Fruit fly (Drosophila melanogaster) ovary, adult (tissue): Measurements from ENCODE around the gene PolA2.

Experiments used
- CG17801 ChIP-seq: fragments of 200-800 bp; optimal IDR thresholded peaks from 2 replicates; lab custom pipeline; 2019; ENCODE audit warnings: missing biosample characterization, mild to moderate bottlenecking, missing genetic modification characterization, moderate library complexity; ENCODE audit not compliant: partially characterized antibody

PolA2 gene

DNA sequence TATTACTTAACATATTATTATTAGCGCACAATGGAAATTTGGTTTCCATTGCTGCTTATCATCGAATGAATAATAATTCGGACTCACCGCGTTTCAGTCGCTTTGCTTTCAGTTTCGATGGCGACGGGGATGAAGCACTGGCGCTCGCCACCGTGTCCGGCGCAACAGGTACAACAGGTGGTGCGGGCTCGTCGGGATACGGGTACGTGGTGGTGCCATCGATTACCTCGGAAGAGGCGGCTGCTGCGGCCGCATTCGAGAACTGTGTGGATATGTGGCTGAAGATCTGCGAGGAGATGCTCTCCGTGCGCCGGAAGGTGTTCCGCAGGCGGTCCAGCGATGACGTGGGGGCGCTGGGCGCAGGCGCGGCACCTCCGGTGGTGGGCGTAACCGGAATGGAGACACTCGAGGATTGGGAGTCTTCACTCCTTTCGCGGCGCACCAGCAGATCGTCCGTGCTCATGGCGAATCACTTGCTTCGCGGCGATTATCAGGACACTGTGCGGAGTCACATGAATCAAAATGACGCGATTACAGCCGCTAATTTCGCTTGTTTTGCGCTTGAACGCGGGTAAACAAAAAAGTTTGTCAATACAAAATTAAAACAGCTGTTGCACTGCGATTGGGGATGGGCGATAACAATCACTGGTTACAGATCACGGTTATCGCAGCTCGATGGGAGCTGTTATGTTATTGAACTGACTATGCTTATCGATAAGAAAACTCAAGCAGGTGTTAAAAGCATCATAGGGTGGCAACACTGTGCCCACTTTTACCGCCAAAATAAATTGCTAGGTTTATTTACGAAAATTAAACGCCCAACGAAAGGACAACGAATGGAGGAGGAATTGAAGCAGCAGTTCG, at the start of gene PolA2, which contains the start of gene CG31064:
PolA2 (plus strand) TSS at position 726 of the 864 bp plus-strand sequence.
CG31064 (minus strand) TSS at position 648 of the 864 bp plus-strand sequence.
- TF ChIP-seq CG17801 (GFP tag; lab: Kevin White, UChicago), result peak; percentile 5

DNA sequence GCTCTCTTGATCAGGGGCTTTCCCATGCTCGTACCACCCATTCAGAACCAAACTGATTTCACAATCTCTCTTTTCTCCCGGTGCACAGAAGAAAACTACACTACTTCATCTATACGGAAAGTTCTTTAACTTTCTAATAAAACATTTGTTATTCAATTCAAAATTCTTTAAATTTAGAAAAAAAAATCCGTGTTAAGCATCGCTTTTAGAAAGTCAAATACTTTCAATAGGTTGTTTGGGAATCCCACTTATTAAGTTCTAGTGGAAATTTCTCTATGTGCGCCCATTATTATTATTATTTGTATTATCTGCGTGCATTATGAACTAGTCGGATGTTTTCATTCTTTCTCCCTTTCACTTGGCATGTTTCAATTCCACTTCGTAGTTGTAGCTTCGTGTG, 45.9 kb upstream of the PolA2 start:
- no peak for TF ChIP-seq CG17801 (GFP tag; lab: Kevin White, UChicago)

DNA sequence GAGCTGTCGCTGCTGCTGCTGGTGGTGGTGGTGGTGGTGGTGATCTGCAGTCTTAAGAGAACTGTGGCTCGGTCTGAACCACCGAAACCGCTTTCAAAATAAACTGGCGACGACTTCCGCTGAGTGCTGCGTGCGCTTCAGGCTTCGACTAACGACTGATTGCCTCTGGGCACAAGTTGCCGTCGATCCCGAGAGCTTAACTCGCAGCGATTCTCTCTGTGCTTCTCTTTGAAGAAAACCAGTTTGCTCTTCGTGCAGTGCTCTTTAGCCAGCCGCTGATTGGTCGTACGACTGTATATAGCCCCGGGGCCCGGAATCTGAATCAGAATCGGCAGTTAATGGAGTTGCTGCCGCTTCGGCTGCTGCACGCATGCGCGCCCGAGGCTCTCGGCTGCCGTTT, 44.9 kb upstream of the PolA2 start, which contains the start of gene Ser:
Ser (minus strand) TSS at position 162 of the 400 bp plus-strand sequence.
- no peak for TF ChIP-seq CG17801 (GFP tag; lab: Kevin White, UChicago)

DNA sequence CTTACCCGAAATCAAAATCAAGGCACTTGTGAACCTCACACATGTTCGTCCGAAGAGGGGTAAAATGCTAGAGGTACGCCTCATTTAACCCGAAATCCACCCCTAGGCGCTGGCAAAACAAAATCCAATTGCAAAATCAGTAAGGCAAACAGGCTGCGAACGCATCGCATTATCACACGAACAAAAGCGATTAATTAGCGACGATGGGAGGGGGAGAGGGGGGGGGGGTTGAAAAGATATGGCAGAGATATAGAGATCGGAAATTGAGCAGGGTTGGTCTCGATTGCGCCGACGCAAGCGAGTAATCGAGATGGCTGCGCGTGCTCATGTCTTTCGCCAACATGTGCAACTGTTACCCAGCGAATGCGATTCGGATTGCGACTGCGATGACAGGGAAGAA, 42.1 kb upstream of the PolA2 start:
- no peak for TF ChIP-seq CG17801 (GFP tag; lab: Kevin White, UChicago)

DNA sequence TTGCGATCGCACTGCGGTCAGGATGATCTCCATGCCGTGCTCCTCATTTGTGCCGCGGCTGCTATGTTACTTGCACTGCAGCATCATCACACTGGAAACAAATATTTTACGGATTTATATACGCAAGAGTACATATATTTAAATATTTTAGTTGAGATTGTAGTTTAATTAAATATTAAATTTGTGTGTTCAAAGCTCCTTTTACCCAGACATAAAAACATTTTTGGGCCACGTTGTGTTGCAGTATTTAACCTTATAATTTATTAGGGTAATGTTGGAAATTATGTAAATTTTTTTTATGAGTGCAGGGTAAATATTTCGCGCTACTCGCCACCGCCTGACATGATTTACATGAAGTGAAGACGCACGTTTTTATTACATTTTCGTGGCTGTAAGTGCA, 41.4 kb upstream of the PolA2 start:
- no peak for TF ChIP-seq CG17801 (GFP tag; lab: Kevin White, UChicago)

DNA sequence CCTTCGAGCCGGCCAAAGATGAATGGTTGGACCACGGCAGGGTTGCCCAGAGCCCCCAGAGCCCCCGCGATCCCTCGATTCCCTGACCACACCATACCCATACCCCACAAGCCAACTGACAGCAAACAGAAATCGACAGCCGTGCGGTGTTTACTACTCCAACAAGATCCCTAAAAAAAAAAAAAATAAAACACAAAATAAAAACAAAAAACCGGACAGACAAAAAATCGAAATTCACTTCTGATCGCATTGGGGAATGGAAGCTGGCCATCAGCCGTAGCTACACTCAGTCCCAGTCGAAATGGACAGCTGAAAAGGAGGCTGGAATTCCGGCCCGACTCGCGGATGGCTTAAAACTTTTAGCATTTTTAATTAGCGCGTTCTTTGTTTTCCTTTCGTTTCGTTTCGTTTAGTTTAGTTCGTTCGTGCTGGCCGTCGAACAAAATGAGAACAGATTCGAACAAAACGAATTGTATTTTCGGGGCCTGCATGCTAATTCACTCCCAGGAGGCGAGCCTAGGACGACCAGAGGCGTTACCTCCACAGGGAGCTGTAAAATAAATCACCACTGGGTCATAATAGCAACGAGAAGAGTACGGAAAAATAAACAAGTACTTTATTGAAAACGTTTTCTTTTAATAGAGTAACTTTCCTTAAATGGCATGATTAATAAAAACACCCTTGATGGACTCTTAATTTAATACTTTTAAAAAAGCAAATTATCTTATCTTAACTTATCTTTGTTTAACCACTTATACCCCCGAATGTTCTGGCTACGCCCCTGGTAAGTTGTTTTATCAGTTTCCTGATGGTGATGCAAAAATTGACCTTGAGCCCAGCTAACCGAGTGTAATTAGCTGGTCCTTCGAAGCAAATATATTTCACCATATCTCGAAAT, 39.8 kb upstream of the PolA2 start:
- TF ChIP-seq CG17801 (GFP tag; lab: Kevin White, UChicago), result no peak

DNA sequence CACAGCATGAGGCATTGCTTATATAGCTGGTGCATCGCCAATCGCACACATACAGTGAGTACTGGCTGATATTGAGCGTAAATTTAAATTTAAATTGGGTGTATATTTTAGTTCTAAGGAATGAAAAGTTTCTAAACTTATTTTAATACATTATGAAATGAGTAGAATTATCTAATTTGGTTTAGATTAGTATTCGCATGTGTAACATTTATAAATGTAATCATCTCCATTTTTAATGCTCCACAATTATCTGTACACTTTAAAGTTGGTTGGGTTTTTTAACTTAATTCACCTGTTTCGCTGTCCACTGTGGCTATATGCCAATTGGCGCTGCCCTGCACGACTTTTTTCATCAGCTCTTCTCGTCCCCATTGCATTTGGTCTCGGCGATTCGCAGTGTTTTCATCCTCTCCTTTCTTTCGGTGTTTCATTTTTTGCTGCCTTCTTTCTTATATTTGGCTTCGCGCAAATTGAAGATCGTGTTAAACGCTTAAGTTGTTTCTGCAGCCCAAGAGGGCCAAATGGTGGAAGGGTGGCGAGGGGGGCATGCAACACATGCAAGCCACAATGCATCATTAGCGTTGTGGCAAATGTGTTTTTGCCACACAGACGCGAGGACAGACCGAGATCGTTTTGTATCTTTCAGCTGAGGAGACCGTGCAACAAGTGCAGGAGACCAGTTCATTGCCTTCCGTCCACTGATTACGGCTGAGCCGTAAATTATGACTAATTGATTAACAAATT, 37.3 kb upstream of the PolA2 start:
- TF ChIP-seq CG17801 (GFP tag; lab: Kevin White, UChicago), result no peak

DNA sequence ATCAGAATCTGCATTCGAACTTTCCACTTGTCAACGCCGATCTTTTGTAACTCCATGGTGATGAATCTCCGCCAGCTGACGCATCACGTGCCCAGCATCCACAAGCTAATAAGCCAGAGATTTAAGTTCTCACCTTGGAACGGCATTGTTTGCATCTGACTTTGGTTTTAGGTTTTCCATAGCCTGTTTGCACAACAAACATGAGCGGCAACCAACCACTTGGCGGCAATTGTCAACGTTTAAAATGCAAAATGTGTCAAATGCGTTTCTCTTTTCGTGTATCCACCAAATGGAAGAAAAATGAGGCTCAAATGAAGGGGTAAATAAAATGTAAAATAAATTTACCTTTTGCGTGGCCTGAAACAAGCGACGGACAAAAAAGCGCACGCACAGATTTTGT, 36.6 kb upstream of the PolA2 start:
- TF ChIP-seq CG17801 (GFP tag; lab: Kevin White, UChicago), result no peak

- TF ChIP-seq CG17801 (GFP tag; lab: Kevin White, UChicago), result no peak
These were observed 35.1 kb upstream of the PolA2 start for dm6 chr3R:27203856-27204255.

DNA sequence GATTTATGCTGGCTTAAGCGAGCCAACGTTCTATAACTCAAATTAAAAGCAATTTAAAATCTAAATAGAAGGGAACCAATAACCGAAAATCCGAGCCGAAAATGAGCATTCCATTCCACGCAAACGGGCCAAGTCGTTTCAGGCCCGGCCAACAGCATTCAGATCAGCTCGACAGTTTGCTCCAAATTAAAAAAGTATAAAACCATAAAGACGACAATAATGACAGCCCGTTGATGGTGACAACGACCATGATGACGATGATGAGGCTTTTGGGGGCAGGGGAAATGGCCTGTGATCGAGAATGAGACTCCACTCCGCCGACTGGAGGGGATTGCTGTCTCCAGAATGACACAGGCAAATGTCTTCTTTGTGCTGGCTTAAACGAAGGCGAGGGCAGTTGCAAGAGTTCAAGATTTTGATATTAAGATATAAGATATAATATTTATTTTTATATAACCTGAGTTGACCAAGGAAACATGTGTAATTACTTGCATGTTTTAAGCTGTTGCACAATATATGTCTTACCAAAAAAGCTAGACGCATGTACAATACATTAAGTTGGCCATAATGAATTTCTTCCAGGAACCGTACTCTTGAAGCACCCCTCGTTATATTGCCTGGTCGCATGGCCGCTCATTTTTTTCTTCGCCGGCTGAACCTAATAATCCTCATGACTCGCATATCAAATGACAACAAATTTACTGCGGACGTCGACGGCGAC, 34.1 kb upstream of the PolA2 start:
- no peak for TF ChIP-seq CG17801 (GFP tag; lab: Kevin White, UChicago)

DNA sequence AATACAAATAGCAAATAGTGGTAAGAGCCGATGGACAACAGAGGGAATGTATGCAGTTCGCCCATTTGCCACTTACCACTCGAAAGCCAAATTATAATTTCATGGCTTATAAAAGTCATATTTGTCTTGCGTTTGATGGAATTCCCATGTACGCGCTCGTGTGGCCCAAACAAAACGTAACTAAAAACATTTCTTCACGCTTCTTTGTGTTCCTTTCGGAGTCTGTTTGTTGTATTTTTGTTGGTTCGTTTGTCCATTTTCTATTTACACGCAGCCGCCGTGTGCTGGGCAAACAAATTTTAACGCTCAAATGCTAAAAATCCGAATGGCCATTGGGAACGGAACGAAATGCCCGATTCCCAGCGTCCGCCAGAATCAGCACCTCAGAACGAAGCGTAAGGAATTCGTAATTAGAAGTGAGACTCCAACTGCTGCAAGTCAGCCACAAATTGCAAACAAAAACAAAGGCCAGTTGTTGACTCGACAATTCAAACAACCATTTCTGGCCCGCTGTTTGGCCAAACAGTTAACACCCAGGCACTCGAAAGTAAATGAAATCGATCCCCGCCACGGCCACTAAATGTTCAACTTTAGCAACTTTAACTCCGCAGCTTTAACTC, 30.1 kb upstream of the PolA2 start:
- TF ChIP-seq CG17801 (GFP tag; lab: Kevin White, UChicago), result no peak

- no peak for TF ChIP-seq CG17801 (GFP tag; lab: Kevin White, UChicago)
These were observed 29.2 kb upstream of the PolA2 start for dm6 chr3R:27209561-27210275.
